Fruit fly (Drosophila melanogaster) whole organism, larva: ENCODE data around the gene CkIIalpha-i3.

Source experiments
- noc ChIP-seq: fragments of 200-800 bp; sonication (Bioruptor generic); optimal IDR thresholded peaks from 3 replicates; lab custom pipeline; 2019; ENCODE audit warnings: missing biosample characterization, mild to moderate bottlenecking, missing genetic modification characterization, moderate library complexity

The CkIIalpha-i3 gene

DNA sequence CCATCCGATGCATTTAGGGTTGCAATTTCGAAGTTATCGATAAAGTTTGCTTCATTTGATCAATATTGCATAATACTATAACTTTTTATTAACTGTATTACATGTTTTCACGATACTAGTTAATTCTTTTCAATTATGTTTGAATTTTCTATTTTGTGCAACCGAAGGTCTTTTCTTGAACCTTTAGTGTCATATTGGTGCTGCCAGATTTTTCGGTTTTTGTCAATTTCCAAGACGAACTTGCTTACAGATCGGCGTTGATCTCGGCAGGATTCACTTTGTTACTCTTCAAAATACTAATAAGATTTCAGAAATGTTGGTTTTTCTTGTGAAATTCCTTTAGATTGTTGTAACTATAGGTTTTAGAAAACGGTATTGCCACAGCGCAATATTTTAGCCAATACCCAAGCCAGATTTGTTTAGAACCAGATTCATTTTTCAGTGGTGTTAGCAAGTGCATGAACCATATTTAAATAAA lies at the start of gene CkIIalpha-i3:
Gene CkIIalpha-i3, minus strand, starts transcription at position 263 of the 478 bp plus-strand sequence.
- no peak for TF ChIP-seq noc (tag; lab: Kevin White, UChicago)

DNA sequence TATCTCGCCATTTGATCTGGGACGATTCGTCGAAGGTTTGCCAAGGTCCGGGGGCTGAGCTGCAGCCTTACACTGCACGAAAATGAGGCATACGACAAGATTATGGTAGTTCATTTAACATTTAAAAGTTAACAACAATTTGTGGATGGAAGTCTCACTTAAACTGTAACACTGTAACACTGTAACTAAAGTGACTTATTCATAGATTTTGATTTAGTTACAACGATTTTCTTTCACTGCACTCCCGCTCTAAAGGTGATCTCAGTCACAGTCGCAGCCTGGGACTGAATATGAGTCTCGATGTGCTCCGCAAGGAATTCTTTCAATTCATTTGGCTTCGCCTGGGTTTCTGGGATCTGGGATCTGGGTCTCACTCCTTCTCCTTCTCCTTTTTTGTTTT lies 49.8 kb upstream of the CkIIalpha-i3 start:
- TF ChIP-seq noc (tag; lab: Kevin White, UChicago), result no peak

DNA sequence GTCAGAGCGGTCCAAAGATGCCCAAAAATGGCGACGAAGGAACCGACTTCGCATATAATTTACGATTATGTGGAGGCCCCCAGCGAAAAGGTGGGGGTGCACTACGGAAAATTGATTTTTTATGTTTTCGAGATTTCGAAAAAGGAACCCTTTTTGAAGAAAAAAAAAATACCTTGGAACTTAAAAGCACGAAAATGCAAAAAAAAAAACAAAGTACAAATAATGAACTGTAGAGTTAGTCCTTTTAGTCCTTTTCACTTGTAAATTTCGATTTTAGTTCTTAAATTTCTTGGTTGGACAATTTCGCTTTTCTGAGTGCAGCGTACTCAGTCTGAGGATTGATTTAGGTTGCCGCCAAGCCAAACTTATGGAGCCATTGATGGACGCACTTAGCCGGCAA lies 48.1 kb upstream of the CkIIalpha-i3 start:
- TF ChIP-seq noc (tag; lab: Kevin White, UChicago), result no peak

DNA sequence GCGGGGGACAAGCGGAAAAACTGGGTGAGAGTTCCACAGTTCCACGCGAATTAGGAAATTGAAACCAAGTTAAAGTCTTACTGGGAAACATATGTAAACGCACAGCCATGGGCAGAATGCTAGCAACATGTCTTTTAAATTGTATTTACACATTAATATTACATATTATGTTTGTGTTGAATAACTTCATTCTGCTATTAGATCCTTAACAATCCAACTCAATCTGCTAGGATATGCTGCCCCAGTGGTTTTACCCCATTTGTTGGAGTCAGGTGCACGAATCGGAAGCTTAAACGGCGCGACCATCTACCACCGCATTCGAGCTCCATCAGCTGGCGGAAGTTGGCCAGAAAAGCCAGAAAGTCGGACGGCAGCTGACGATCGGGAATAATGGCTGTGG lies 46.0 kb upstream of the CkIIalpha-i3 start:
- no peak for TF ChIP-seq noc (tag; lab: Kevin White, UChicago)

DNA sequence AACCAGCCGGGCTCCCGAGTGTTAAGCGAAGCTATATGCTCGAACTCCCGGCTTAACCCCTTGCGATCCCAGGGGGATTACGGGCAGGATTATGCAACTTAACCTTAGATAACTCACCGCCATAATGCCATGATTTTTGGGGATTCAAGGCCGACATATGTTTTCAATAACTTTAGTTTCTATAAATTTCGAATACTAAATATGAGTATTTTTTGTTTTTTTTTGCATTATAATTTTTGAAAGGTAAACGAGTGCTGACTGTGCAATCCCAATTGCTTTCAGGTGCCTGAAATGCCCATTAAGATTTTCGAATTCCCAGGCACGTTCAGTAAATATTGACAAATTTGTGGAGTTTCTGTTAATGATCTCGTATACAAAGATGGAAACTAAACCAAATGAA lies 44.9 kb upstream of the CkIIalpha-i3 start, which contains the start of gene hng3:
Gene hng3, minus strand, starts transcription at position 231 of the 400 bp plus-strand sequence.
- no peak for TF ChIP-seq noc (tag; lab: Kevin White, UChicago)

DNA sequence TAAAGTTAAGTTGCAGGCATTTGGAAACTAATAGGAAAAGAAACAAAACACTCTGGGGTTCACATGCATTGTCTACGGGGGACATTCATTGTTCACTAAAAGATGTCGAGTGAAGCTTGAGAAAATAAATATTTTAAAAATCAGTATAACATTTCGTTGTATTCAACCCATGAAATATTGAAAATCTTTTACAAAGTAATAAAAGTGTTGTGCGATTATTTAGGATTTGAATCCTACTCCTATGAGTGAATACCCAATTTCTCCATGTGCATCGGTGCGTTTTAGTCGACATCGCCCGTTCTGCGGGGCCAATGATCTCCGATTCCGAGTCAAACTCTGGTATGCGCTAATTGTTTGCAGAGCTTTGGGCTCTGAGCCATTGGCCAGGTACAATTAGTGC lies 44.2 kb upstream of the CkIIalpha-i3 start:
- TF ChIP-seq noc (tag; lab: Kevin White, UChicago), result no peak

DNA sequence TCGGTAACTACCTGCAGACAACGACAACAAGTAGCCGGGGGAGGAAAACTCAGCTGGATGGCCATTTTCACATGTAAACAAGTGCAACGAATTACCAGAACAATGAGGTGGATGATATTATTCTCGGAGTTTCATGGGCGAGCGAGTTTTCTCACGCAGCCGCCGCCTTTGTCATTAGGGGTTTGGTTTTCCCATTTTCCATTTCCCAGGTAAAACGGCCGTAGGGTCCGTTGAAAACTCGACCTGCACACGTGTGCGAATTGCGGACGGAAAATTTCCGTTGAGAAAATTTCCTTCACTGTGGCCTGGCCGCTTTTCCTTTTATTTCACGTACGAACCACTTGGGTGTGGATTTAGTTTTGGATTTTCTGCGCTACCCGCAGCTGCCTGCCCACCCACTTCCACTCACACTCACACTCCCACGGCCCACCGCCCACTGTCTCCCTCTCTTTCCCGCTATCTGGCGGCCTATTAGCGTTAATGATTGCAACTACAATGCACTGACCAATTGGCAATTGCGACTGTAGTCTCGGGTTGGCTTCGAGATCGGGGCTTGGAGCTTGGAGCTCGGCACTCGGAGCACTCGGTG lies 43.3 kb upstream of the CkIIalpha-i3 start:
- TF ChIP-seq noc (tag; lab: Kevin White, UChicago), result no peak

DNA sequence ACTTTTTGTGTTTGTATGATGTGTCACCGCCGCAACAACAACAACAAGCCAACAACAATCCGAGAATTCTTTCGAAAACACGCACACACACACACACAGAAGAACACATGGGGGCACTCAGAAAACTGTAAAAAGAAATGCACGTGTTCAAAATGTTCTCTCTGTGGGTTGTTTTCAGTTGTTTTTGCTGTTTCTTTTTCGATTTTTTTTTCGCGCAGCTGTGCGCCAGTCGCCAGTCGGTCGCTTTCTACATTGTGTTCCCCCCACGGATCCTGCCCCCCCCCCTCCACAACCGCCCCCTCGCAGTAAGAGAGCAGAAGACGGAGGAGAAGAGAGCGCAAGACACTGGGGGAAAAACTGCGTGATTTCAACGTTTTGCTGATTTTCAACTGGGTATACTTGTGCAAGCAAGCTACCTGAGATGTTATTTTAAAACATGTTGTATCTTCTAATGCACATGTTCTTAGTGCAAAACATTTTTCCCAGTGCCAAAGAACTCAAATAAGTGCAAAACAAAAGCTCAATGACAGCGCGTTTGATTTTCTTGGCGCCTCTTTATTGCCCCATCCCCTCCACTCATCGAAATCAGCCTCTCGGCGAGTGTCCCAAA lies 41.2 kb upstream of the CkIIalpha-i3 start:
- peak; percentile 36 for TF ChIP-seq noc (tag; lab: Kevin White, UChicago)

DNA sequence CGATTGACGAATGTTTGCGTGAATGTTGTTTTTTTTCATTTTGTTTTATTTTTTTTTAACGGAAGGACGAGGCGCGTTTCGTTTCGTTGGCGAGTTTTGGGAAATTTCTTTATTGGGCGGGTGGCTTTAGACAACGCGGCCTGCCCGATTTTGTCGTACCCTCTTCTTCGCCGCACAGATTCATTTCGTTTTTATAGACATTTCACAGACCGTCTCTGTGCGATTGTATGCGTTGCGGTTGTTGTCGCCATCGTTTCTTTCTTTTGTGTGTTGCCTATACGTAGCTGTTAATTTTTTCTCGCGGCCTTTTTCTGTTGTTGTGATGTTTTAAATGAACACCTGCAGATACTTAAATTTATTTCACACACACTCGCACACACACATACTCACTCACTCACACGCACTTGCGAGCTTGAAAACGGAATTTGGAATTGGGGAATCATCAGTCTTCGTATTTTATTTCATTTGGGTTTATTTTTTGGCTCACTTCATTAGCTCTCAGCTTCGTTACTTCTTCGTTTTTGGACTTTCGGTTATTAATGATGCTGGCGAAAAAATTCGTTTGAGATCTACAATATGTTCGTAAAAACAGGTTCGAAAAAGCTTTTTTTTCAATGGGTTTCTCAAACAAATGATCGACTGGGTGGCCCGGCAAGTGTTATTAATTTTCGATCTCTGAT lies 40.3 kb upstream of the CkIIalpha-i3 start:
- peak; percentile 1 for TF ChIP-seq noc (tag; lab: Kevin White, UChicago)

DNA sequence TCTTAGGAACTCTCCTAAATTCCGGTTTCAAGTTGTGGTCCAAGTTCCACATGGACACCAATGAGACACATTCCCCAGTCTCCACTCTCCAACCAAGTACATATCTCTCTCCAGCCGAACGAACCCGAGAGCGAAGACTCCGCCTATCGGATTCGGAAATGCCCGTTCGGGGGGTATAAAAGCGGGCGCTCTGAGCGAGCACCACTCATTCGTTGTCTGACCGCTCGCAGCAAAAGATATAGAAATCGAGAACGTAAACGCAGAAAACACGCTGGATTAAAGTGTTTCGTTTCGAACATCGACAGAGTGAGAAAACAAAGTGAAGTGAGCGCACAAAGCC lies 38.8 kb upstream of the CkIIalpha-i3 start, which contains the start of gene emc:
Gene emc, plus strand, starts transcription at position 202 of the 340 bp plus-strand sequence.
- peak; percentile 44 for TF ChIP-seq noc (tag; lab: Kevin White, UChicago)

DNA sequence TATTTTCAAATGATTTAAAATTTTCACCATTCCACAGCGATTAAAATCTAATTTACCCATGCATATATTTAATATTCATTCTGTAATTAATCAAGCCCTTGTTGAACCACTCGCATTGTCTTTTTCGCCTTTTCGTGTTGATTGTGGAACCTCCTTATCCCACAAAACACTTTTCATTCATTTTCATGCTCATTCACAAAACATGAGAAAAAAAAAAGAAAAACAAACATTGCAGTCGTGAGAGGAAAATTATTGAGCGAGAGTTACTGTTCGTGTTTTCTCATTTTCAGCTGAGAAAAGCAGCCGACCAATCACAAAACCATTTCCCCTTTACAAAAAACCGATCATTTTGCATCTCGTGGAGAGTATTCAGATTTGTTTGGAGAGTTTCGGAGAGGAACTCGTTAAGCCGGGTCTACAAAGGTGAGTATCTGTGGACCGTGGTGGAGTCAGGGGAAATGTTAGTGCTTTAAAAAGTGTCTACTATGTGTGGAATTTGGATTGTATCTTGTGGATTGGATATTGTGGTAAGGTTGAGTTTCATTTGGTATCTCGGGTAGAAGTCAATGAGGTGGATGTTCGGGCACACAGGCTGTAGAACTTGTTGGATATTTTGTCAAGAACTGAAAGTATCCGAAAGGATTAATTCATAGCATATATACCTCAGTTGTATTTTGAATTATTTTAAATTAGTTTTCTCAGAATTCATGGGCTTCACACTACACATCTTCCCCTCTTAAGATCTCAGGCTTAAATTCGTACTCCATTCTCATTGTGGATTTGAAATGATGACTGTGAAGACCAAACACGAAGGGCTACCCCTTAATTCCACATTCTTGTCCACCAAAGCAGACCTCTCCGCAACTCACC lies 38.2 kb upstream of the CkIIalpha-i3 start:
- TF ChIP-seq noc (tag; lab: Kevin White, UChicago), result no peak

DNA sequence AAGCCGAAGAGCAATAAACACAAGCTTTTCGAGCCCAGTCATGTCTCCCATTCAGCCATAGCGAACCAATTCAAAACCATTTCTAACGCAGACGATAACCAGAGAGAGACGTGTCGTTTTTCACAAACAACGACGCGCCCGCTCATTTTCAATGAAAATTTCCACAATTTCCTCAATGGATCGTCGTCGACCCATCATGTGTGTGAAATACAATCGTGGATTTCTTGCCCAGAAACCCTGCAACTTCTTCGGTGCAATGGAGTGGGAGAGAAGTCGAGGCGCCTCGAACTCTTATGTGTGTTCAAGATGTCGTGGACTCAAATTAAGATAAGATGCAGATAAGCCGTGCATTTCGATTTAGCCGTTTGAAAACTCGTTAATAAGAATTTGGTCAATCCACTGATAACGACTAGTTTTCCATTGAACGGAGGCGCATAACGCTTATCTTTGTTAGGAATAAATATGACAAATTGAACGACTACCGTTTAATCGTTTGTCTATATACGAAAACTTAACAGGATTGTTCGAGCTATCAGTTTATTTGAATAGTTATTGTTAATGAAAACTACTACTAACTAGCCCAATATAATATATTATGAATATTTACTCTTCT lies 37.4 kb upstream of the CkIIalpha-i3 start:
- no peak for TF ChIP-seq noc (tag; lab: Kevin White, UChicago)

DNA sequence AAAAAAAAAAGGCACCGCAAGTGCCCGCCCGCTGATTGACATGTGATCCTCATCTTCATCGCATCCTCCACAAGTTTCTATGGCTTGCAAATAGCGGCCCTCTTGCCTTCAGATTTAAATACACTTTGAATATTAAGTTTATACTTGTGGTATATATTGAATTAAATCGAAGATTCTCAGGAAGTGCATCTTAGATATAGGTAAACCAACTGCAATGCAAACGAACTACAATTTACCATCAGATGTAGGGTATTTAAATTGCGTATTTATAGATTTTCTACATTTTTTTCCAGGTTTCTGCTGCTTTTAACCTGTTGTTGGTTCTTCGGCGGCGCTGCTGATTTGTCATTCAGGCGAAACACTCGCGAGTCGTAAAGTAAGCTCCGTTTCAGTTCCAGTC lies 36.6 kb upstream of the CkIIalpha-i3 start:
- no peak for TF ChIP-seq noc (tag; lab: Kevin White, UChicago)

DNA sequence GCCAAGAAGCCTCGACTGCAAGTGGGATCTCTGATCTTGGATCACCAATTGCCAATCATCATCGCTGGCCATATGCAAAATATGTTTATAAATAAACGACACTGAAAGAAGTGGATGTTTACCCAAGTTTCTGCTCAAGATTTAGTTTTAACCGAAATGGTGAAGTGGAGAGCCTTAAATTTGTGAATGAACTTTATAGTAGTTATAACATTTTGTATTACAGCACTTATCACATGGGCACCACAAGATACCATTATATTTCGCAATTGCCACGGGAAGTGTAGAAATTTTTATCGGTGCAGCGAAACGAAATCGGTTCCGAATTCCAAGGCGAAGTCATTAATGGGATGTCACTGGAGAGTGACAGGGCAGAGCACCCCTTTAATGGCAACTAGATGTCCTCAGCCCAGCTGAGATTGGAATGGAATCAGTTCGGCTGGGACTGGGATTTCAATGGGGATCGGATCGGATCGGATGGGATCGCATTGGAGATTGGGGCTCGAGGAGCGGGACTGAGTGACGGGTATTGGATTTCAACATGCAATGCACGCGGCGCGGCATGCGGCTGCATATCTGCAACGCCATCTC lies 36.0 kb upstream of the CkIIalpha-i3 start:
- TF ChIP-seq noc (tag; lab: Kevin White, UChicago), result no peak
